Worm (Caenorhabditis elegans): ENCODE measurements around the gene npp-19.

DNA sequence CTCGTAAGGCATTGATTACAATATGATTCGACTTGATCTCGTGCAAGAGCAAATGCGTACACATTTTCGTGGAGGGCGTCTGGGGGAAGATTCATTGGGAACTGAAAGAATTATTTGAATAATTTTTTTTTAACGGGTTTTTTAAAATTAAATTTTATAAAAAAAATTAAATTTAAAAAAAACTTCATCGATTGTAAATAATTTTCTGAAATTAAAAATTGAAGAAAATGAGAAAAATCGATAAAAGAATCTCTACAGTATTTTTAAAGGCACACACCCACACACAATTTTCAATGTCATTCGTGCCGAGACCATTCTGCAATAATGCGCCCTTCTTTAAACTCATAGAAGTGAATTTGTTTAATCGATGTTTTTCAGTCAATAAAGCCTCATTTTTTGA is 2.1 kb downstream of the npp-19 start, which contains the start of gene set-14:
- TF ChIP-seq fkh-10 (GFP tag; optimal IDR thresholded peaks at IDR 0.05) (no peak), Y22D7AL.16 (tag; optimal IDR thresholded peaks at IDR 0.05) (no peak), dmd-4 (tag; optimal IDR thresholded peaks at IDR 0.05; ENCODE audit: borderline replicate concordance) (no peak), zip-5 (tag; optimal IDR thresholded peaks at IDR 0.05) (no peak), C08G9.2 (tag; optimal IDR thresholded peaks at IDR 0.05) (no peak), ceh-9 (tag; optimal IDR thresholded peaks at IDR 0.05) (no peak), tbx-2 (tag; optimal IDR thresholded peaks at IDR 0.05) (no peak), rnt-1 (tag; optimal IDR thresholded peaks at IDR 0.05) (no peak), elt-2 (tag; optimal IDR thresholded peaks at IDR 0.05) (no peak), pqm-1 (tag; optimal IDR thresholded peaks at IDR 0.05) (no peak), lin-11 (tag; optimal IDR thresholded peaks at IDR 0.05) (no peak)
